Fruit fly (Drosophila melanogaster): Measurements from ENCODE around the gene CG42870.

Gene CG42870

dm6 chr3R:21687902-21688301 lies 49.3 kb downstream of the CG42870 start (continued):
- no peak for TF ChIP-seq CG3281 (GFP tag; optimal IDR thresholded peaks at IDR 0.05)
- no peak for TF ChIP-seq pros (GFP tag; optimal IDR thresholded peaks at IDR 0.05)
- peak; percentile 38; the same call in 1 of the 3 replicates for TF ChIP-seq dysf (GFP tag; IDR thresholded peaks at IDR 0.05)
- TF ChIP-seq chif (GFP tag; optimal IDR thresholded peaks at IDR 0.05): peak in 1 of 2 experiments; percentile 5
- TF ChIP-seq slbo (GFP tag; IDR thresholded peaks at IDR 0.05): peak; percentile 15; the same call in 1 of the 2 replicates
- peak; percentile 80 for TF ChIP-seq Drgx (GFP tag; IDR thresholded peaks at IDR 0.05)
- no peak for TF ChIP-seq pfk (GFP tag; optimal IDR thresholded peaks at IDR 0.05)
- no peak for TF ChIP-seq CG11560 (tag; IDR thresholded peaks at IDR 0.05)
- TF ChIP-seq chinmo (GFP tag; IDR thresholded peaks at IDR 0.05; ENCODE audit: partially characterized antibody): no peak
- no peak for TF ChIP-seq wek (GFP tag; optimal IDR thresholded peaks at IDR 0.05)
- TF ChIP-seq Ptx1 (GFP tag; IDR thresholded peaks at IDR 0.05): peak; percentile 51; the same call in 1 of the 2 replicates
- no peak for TF ChIP-seq CG8290 (GFP tag; optimal IDR thresholded peaks at IDR 0.05)
- TF ChIP-seq CG8290 (tag; optimal IDR thresholded peaks at IDR 0.05): peak in 1 of 2 experiments; percentile 0
- TF ChIP-seq CG30403 (GFP tag; optimal IDR thresholded peaks at IDR 0.05): peak; percentile 1
- TF ChIP-seq Gug (GFP tag; IDR thresholded peaks at IDR 0.05): no peak
- no peak for TF ChIP-seq CG15073 (GFP tag; optimal IDR thresholded peaks at IDR 0.05)
- TF ChIP-seq Camta (GFP tag; optimal IDR thresholded peaks at IDR 0.05): no peak
- TF ChIP-seq Hr3 (GFP tag; optimal IDR thresholded peaks at IDR 0.05): no peak
- TF ChIP-seq Sox102F (GFP tag; optimal IDR thresholded peaks at IDR 0.05): peak; percentile 39
- no peak for TF ChIP-seq CG9437 (GFP tag; optimal IDR thresholded peaks at IDR 0.05)
- no peak for TF ChIP-seq GATAe (GFP tag; conservative IDR thresholded peaks at IDR 0.05)
- TF ChIP-seq vvl (GFP tag; IDR thresholded peaks at IDR 0.05): peak; percentile 29; the same call in 1 of the 2 replicates
- TF ChIP-seq sens (GFP tag): peak; percentile 85
- TF ChIP-seq bcd (GFP tag; optimal IDR thresholded peaks at IDR 0.05): no peak
- TF ChIP-seq CG1603 (tag; optimal IDR thresholded peaks at IDR 0.05): peak; percentile 39
- TF ChIP-seq CG14441 (GFP tag; IDR thresholded peaks at IDR 0.05): peak; percentile 60
- TF ChIP-seq Ada2b (GFP tag; IDR thresholded peaks at IDR 0.05): 0 out of 2 replicates have a peak, but pooled peaks have one; percentile 23
